Worm (Caenorhabditis elegans) whole organism, L4 larva: ENCODE measurements around the gene T06D4.1.

Experiments
- D1046.2 ChIP-seq: fragments of 200-800 bp; sonication (Bioruptor generic); IDR thresholded peaks from 2 replicates; pipeline ENCODE4 v1.3.6; 2022; ENCODE audit warnings: missing genetic modification characterization, missing compliant biosample characterization
- F10B5.3 ChIP-seq: sonication (generic microtip); optimal IDR thresholded peaks from 2 replicates; lab custom pipeline; 2016; ENCODE audit warnings: mild to moderate bottlenecking, missing genetic modification characterization, missing compliant biosample characterization
- R02D3.7 ChIP-seq: fragments of 150-350 bp; sonication (generic microtip); optimal IDR thresholded peaks from 3 replicates; lab custom pipeline; 2014; ENCODE audit warnings: missing biosample characterization, missing genetic modification characterization
- Y48G9A.11 ChIP-seq: fragments of 200-800 bp; sonication (Bioruptor generic); IDR thresholded peaks from 2 replicates; pipeline ENCODE4 v1.3.6; 2022; ENCODE audit warnings: missing genetic modification reagents, missing genetic modification characterization, missing compliant biosample characterization
- Y5F2A.4 ChIP-seq: fragments of 200-800 bp; sonication (Bioruptor generic); optimal IDR thresholded peaks from 2 replicates; lab custom pipeline; 2018; ENCODE audit warnings: mild to moderate bottlenecking, missing genetic modification characterization, missing compliant biosample characterization
- Y75B8A.6 ChIP-seq: fragments of 200-800 bp; sonication (Bioruptor generic); IDR thresholded peaks from 2 replicates; pipeline ENCODE4 v1.3.6; 2022; ENCODE audit warnings: missing genetic modification reagents, missing genetic modification characterization, missing compliant biosample characterization
- ZK337.2 ChIP-seq: fragments of 200-800 bp; sonication (Bioruptor generic); IDR thresholded peaks from 2 replicates; pipeline ENCODE4 v1.3.6; 2022; ENCODE audit warnings: missing genetic modification reagents, missing genetic modification characterization, missing compliant biosample characterization
- aha-1 ChIP-seq: fragments of 150-350 bp; peaks from one replicate; lab custom pipeline; 2014; ENCODE audit warnings: missing biosample characterization, missing genetic modification characterization
- aly-2 ChIP-seq: sonication (generic microtip); optimal IDR thresholded peaks from 2 replicates; lab custom pipeline; 2018; ENCODE audit warnings: missing biosample characterization, missing genetic modification characterization
- ama-1 ChIP-seq: fragments of 150-350 bp; optimal IDR thresholded peaks from 2 replicates; lab custom pipeline; 2014; ENCODE audit warnings: inconsistent platforms, mixed read lengths
- ceh-32 ChIP-seq: sonication (generic microtip); optimal IDR thresholded peaks from 2 replicates; lab custom pipeline; 2016; ENCODE audit warnings: mild to moderate bottlenecking, missing genetic modification characterization, missing compliant biosample characterization; ENCODE audit not compliant: poor library complexity
- ceh-62 ChIP-seq: sonication (generic microtip); optimal IDR thresholded peaks from 2 replicates; lab custom pipeline; 2017; ENCODE audit warnings: missing biosample characterization, missing genetic modification characterization
- dmd-9 ChIP-seq: fragments of 200-800 bp; sonication (Bioruptor generic); IDR thresholded peaks from 2 replicates; pipeline ENCODE4 v1.3.6; 2022; ENCODE audit warnings: missing genetic modification reagents, missing genetic modification characterization, missing compliant biosample characterization
- hlh-30 ChIP-seq: sonication (generic microtip); optimal IDR thresholded peaks from 2 replicates; lab custom pipeline; 2017; ENCODE audit warnings: antibody characterized with exemption, mild to moderate bottlenecking, missing genetic modification characterization, missing compliant biosample characterization; ENCODE audit not compliant: insufficient read depth
- lin-1 ChIP-seq: fragments of 200-800 bp; sonication (Bioruptor generic); IDR thresholded peaks from 2 replicates; pipeline ENCODE4 v1.3.6; 2022; ENCODE audit warnings: missing genetic modification reagents, missing genetic modification characterization, missing compliant biosample characterization
- lin-15B ChIP-seq: fragments of 150-350 bp; sonication (generic microtip); optimal IDR thresholded peaks from 3 replicates; lab custom pipeline; 2014; ENCODE audit warnings: missing biosample characterization, missing genetic modification characterization
- lsy-2 ChIP-seq, 2 experiments: fragments of 150-350 bp in 1 of 2; sonication (generic microtip) in 1 of 2; optimal IDR thresholded peaks; 2 replicates each; lab custom pipeline; 2014 to 2017; ENCODE audit warnings: missing biosample characterization in 2 of 2, missing genetic modification characterization in 2 of 2
- madf-9 ChIP-seq: fragments of 200-800 bp; sonication (Bioruptor generic); conservative IDR thresholded peaks from 2 replicates; pipeline ENCODE4 v1.3.6; 2022; ENCODE audit warnings: missing genetic modification reagents, missing genetic modification characterization, missing compliant biosample characterization
- mdl-1 ChIP-seq, 2 experiments: fragments of 150-350 bp in 1 of 2; sonication (generic microtip) in 1 of 2; optimal IDR thresholded peaks; 2 replicates each; lab custom pipeline; 2014 to 2017; ENCODE audit warnings: missing biosample characterization in 2 of 2, missing genetic modification characterization in 2 of 2
- mxl-3 ChIP-seq: fragments of 200-800 bp; sonication (Bioruptor generic); optimal IDR thresholded peaks from 2 replicates; lab custom pipeline; 2018; ENCODE audit warnings: mild to moderate bottlenecking, missing genetic modification characterization, missing compliant biosample characterization
- nhr-237 ChIP-seq: sonication (generic microtip); optimal IDR thresholded peaks from 2 replicates; lab custom pipeline; 2017; ENCODE audit warnings: missing biosample characterization, missing genetic modification characterization
- nhr-25 ChIP-seq: sonication (generic microtip); optimal IDR thresholded peaks from 2 replicates; lab custom pipeline; 2017; ENCODE audit warnings: missing genetic modification characterization, mild to moderate bottlenecking, missing compliant biosample characterization, antibody characterized with exemption, moderate library complexity, borderline replicate concordance; ENCODE audit not compliant: insufficient read depth
- nhr-41 ChIP-seq: fragments of 200-800 bp; sonication (Bioruptor generic); IDR thresholded peaks from 2 replicates; pipeline ENCODE4 v1.3.6; 2022; ENCODE audit warnings: missing genetic modification reagents, missing genetic modification characterization, missing compliant biosample characterization
- nhr-76 ChIP-seq: fragments of 150-350 bp; optimal IDR thresholded peaks from 2 replicates; lab custom pipeline; 2014; ENCODE audit warnings: missing biosample characterization, missing genetic modification characterization
- php-3 ChIP-seq: fragments of 200-800 bp; sonication (Bioruptor generic); IDR thresholded peaks from 2 replicates; pipeline ENCODE4 v1.3.6; 2022; ENCODE audit warnings: missing genetic modification reagents, missing genetic modification characterization, missing compliant biosample characterization
- rbr-2 ChIP-seq: sonication (generic microtip); optimal IDR thresholded peaks from 2 replicates; lab custom pipeline; 2016; ENCODE audit warnings: missing genotype, missing genetic modification characterization, missing compliant biosample characterization
- saeg-2 ChIP-seq: fragments of 200-800 bp; sonication (Bioruptor generic); IDR thresholded peaks from 2 replicates; pipeline ENCODE4 v1.3.6; 2022; ENCODE audit warnings: missing genetic modification reagents, missing genetic modification characterization, missing compliant biosample characterization
- set-16 ChIP-seq: fragments of 200-800 bp; sonication (Bioruptor generic); IDR thresholded peaks from 2 replicates; pipeline ENCODE4 v1.3.6; 2022; ENCODE audit warnings: missing genetic modification reagents, missing genetic modification characterization, missing compliant biosample characterization
- spr-1 ChIP-seq: sonication (generic microtip); optimal IDR thresholded peaks from 2 replicates; lab custom pipeline; 2016; ENCODE audit warnings: mild to moderate bottlenecking, missing genetic modification characterization, missing compliant biosample characterization
- spr-3 ChIP-seq: fragments of 200-800 bp; sonication (Bioruptor generic); optimal IDR thresholded peaks from 2 replicates; lab custom pipeline; 2018; ENCODE audit warnings: mild to moderate bottlenecking, missing genetic modification characterization, missing compliant biosample characterization
- unc-62 ChIP-seq, 3 experiments: fragments of 150-350 bp in 1 of 3; sonication (generic microtip); optimal IDR thresholded peaks in 2 of 3; peaks in 1 of 3; 1 replicate in 1 of 3; 2 replicates in 2 of 3; lab custom pipeline; 2014 to 2017; ENCODE audit warnings: missing biosample characterization in 3 of 3, missing genetic modification characterization in 3 of 3, missing genetic modification reagents in 3 of 3, missing genotype in 1 of 3
- vab-7 ChIP-seq: fragments of 200-800 bp; sonication (Bioruptor generic); IDR thresholded peaks from 2 replicates; pipeline ENCODE4 v1.3.6; 2022; ENCODE audit warnings: missing genetic modification reagents, missing genetic modification characterization, missing compliant biosample characterization
- zfp-2 ChIP-seq: sonication (generic microtip); optimal IDR thresholded peaks from 2 replicates; lab custom pipeline; 2016; ENCODE audit warnings: mild to moderate bottlenecking, missing genetic modification characterization, missing compliant biosample characterization
- zip-11 ChIP-seq: fragments of 200-800 bp; sonication (Bioruptor generic); IDR thresholded peaks from 2 replicates; pipeline ENCODE4 v1.3.6; 2022; ENCODE audit warnings: missing genetic modification characterization, missing compliant biosample characterization
- ztf-11 ChIP-seq: fragments of 150-350 bp; optimal IDR thresholded peaks from 2 replicates; lab custom pipeline; 2014; ENCODE audit warnings: missing biosample characterization, missing genetic modification characterization
- ztf-7 ChIP-seq: fragments of 150-350 bp; optimal IDR thresholded peaks from 2 replicates; lab custom pipeline; 2014; ENCODE audit warnings: missing biosample characterization, missing genetic modification characterization

The T06D4.1 gene

ce11 chrII:3374779-3375178 lies 6.9 kb upstream of the T06D4.1 start, which contains the start of gene bath-10:
TSS of gene bath-10 (plus strand) at chrII:3375079.
- TF ChIP-seq F10B5.3 (tag; lab: Kevin White, UChicago), result no peak
- TF ChIP-seq zfp-2 (tag; lab: Kevin White, UChicago), result no peak
- no peak for TF ChIP-seq aha-1 (tag; lab: Kevin White, UChicago)
- no peak for TF ChIP-seq nhr-25 (tag; lab: Kevin White, UChicago)

ce11 chrII:3375302-3375701 lies 6.3 kb upstream of the T06D4.1 start:
- no peak for TF ChIP-seq dmd-9
- TF ChIP-seq unc-62 (GFP tag; optimal IDR thresholded peaks at IDR 0.05 in 1 of 2; lab: Kevin White, UChicago), result peak in 1 of 2 experiments; percentile 92
- TF ChIP-seq unc-62 (tag; optimal IDR thresholded peaks at IDR 0.05; lab: Kevin White, UChicago), result no peak
- TF ChIP-seq lsy-2 (tag; optimal IDR thresholded peaks at IDR 0.05; lab: Kevin White, UChicago), result no peak
- no peak for TF ChIP-seq ceh-62 (tag; lab: Kevin White, UChicago)
- no peak for TF ChIP-seq Y48G9A.11 (GFP tag; lab: Robert Waterston, UW)

ce11 chrII:3376789-3377188 lies 4.8 kb upstream of the T06D4.1 start, which contains the start of gene bath-9:
TSS of gene bath-9 (plus strand) at chrII:3377089.
- TF ChIP-seq Y48G9A.11 (GFP tag; lab: Robert Waterston, UW), result no peak
- TF ChIP-seq nhr-76, result no peak
- no peak for TF ChIP-seq mdl-1 (tag; optimal IDR thresholded peaks at IDR 0.05; lab: Kevin White, UChicago)
- no peak for TF ChIP-seq ceh-32 (tag; lab: Kevin White, UChicago)
- no peak for TF ChIP-seq Y5F2A.4 (GFP tag; lab: Kevin White, UChicago)
- no peak for TF ChIP-seq vab-7
- no peak for TF ChIP-seq zip-11 (GFP tag; lab: Robert Waterston, UW)
- no peak for TF ChIP-seq nhr-237
- TF ChIP-seq lin-15B (tag; lab: Kevin White, UChicago), result no peak
- TF ChIP-seq spr-1, result no peak
- TF ChIP-seq ama-1 (lab: Kevin White, UChicago), result no peak
- TF ChIP-seq php-3 (GFP tag; lab: Robert Waterston, UW), result no peak
- no peak for TF ChIP-seq saeg-2 (GFP tag; lab: Robert Waterston, UW)
- no peak for TF ChIP-seq rbr-2 (tag; lab: Kevin White, UChicago)
- TF ChIP-seq dmd-9, result no peak
- no peak for TF ChIP-seq R02D3.7 (tag; lab: Kevin White, UChicago)
- TF ChIP-seq set-16 (GFP tag; lab: Robert Waterston, UW), result no peak
- no peak for TF ChIP-seq aha-1 (tag; lab: Kevin White, UChicago)
- no peak for TF ChIP-seq Y75B8A.6 (GFP tag; lab: Robert Waterston, UW)

ce11 chrII:3378275-3378674 lies 3.4 kb upstream of the T06D4.1 start, which contains the start of gene Y49F6C.2:
TSS of gene Y49F6C.2 (plus strand) at chrII:3378575.
- TF ChIP-seq ZK337.2 (GFP tag; lab: Robert Waterston, UW) (no peak), ceh-62 (tag; lab: Kevin White, UChicago) (no peak), saeg-2 (GFP tag; lab: Robert Waterston, UW) (no peak), aly-2 (tag; lab: Kevin White, UChicago) (no peak), spr-3 (GFP tag; lab: Kevin White, UChicago) (no peak), mxl-3 (GFP tag; lab: Kevin White, UChicago) (no peak), nhr-41 (no peak), hlh-30 (tag; lab: Kevin White, UChicago) (no peak), ztf-7 (no peak), lin-15B (tag; lab: Kevin White, UChicago) (no peak), D1046.2 (no peak), madf-9 (no peak), F10B5.3 (tag; lab: Kevin White, UChicago) (no peak), ceh-32 (tag; lab: Kevin White, UChicago) (no peak), lin-1 (no peak), ztf-11 (tag; lab: Kevin White, UChicago) (no peak), nhr-25 (tag; lab: Kevin White, UChicago) (no peak)
